Fruit fly (Drosophila melanogaster) whole organism, embryonic: Measurements from ENCODE around the gene Nph.

Experiments
- CG18599 ChIP-seq: fragments of 200-800 bp; sonication (Bioruptor generic); optimal IDR thresholded peaks from 3 replicates; lab custom pipeline; 2017; ENCODE audit warnings: missing biosample characterization, missing genetic modification characterization, mild to moderate bottlenecking, moderate library complexity, missing genetic modification reagents
- Gug ChIP-seq: fragments of 200-800 bp; sonication (Bioruptor generic); IDR thresholded peaks from 4 replicates; pipeline ENCODE4 v1.3.6; 2022; ENCODE audit warnings: missing biosample characterization, missing genetic modification characterization
- Hr78 ChIP-seq, 2 experiments: fragments of 200-800 bp in 1 of 2; fragments of >200 bp in 1 of 2; sonication (Bioruptor generic) in 1 of 2; optimal IDR thresholded peaks; 2 replicates each; lab custom pipeline; 2017 to 2019; ENCODE audit warnings: missing biosample characterization in 2 of 2, missing genetic modification characterization in 2 of 2, mild to moderate bottlenecking in 1 of 2, moderate library complexity in 1 of 2
- sc ChIP-seq, 3 experiments: fragments of >200 bp in 2 of 3; fragments of 200-800 bp in 1 of 3; sonication (Bioruptor generic) in 1 of 3; optimal IDR thresholded peaks; 2 replicates in 2 of 3; 3 replicates in 1 of 3; lab custom pipeline; 2017; ENCODE audit warnings: mild to moderate bottlenecking in 1 of 3, missing biosample characterization in 1 of 3, missing genetic modification characterization in 1 of 3, missing genetic modification reagents in 1 of 3

DNA sequence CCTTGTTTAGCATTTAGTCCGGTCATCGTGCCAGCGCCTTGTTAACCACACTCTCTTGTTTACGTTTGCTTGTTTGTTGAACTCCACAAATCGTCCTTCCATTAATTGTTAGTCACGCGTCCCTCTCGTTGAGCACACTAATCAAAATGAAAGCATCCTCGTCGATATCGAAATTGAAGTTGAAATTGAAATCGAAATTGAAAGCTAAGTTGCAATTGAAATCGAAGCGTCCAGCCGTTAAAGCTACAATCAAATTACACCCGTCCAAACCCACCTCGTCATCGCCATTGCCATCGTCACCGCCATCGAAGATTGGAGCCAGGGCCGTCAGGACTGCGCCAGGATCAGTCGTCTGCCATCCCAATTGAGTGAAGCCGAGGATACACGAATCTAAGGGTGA lies 18.8 kb upstream of the Nph start:
- TF ChIP-seq Gug (GFP tag; lab: Robert Waterston, UW) (no peak), Hr78 (GFP tag; optimal IDR thresholded peaks at IDR 0.05; lab: Kevin White, UChicago) (no peak), sc (optimal IDR thresholded peaks at IDR 0.05; lab: Kevin White, UChicago) (no peak), sc (GFP tag; optimal IDR thresholded peaks at IDR 0.05; lab: Kevin White, UChicago) (no peak), CG18599 (GFP tag; lab: Kevin White, UChicago) (no peak)
